Fruit fly (Drosophila melanogaster) whole organism, pupa: ENCODE measurements around the gene CG7120.

Experiments used
- CG8159 ChIP-seq: fragments of 200-800 bp; sonication (Bioruptor generic); optimal IDR thresholded peaks from 3 replicates; lab custom pipeline; 2018; ENCODE audit warnings: missing biosample characterization, mild to moderate bottlenecking, missing genetic modification characterization, moderate library complexity
- CG9948 ChIP-seq: fragments of 200-800 bp; sonication (Bioruptor generic); optimal IDR thresholded peaks from 2 replicates; lab custom pipeline; 2018; ENCODE audit warnings: missing biosample characterization, mild to moderate bottlenecking, missing genetic modification characterization, moderate library complexity

DNA sequence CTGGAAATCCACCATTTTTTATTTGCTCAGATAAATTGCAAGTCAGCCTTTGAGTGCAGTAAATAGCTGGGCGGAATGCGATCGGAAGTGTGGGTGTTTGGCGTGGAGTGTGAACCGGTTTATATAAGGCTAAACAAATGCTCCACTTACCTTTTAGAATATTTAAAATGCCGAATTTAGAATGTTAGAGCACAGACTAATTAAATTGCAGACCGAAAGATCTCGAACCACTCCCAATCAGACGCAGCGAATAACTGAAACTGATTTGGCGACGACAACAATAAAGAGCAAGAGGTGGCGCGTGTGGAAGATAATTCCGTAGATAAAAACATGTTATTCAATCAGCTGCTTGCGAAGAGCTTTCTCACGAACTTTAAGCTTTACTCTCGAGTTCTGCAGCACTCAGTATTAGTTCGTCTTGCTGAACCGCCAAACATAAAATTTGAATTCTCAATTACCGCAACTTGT is 35.1 kb upstream of the CG7120 start, which contains the start of gene Idh:
- TF ChIP-seq CG8159 (tag; lab: Kevin White, UChicago) (no peak), CG9948 (tag; lab: Kevin White, UChicago) (no peak)
